Worm (Caenorhabditis elegans): ENCODE measurements around the gene mel-32.

DNA sequence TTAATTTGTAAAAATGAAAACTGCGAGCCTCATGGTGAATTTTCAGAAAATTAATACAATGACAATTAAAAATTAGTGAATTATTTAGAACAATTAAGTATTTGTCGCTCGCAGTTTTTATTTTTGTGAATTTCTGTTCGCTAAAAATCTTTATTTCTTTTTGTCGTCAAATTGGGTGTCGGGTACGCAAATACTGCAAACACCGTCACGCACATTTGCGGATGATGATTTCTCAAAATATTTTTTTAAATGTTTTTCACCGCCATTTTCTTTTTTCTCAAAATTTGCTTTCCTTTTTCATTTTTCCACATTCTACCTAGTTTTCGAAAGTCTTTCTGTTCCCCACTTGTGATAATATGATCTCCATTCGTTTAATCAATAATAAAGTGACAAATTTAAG is 46.1 kb upstream of the mel-32 start:
- no peak for TF ChIP-seq nhr-12 (tag; optimal IDR thresholded peaks at IDR 0.05)
- no peak for TF ChIP-seq fkh-10 (GFP tag; optimal IDR thresholded peaks at IDR 0.05)
- no peak for TF ChIP-seq unc-130 (tag; optimal IDR thresholded peaks at IDR 0.05)
- TF ChIP-seq egl-27 (tag; optimal IDR thresholded peaks at IDR 0.05) = no peak
- TF ChIP-seq ets-5 (GFP tag; IDR thresholded peaks at IDR 0.05) = no peak
- no peak for TF ChIP-seq unc-62 (GFP tag; optimal IDR thresholded peaks at IDR 0.05)
- no peak for TF ChIP-seq ztf-4 (tag; optimal IDR thresholded peaks at IDR 0.05)
- peak; percentile 16 for TF ChIP-seq snpc-4 (tag; optimal IDR thresholded peaks at IDR 0.05)
- TF ChIP-seq pqm-1 (tag; optimal IDR thresholded peaks at IDR 0.05) = no peak
- TF ChIP-seq pag-3 (tag; optimal IDR thresholded peaks at IDR 0.05; ENCODE audit: borderline replicate concordance, insufficient read depth) = no peak
- no peak for TF ChIP-seq nhr-76 (tag; optimal IDR thresholded peaks at IDR 0.05)

All from whole organism, L1 larva.